Fruit fly (Drosophila melanogaster): ENCODE data around the gene CG13471.

The CG13471 gene

DNA sequence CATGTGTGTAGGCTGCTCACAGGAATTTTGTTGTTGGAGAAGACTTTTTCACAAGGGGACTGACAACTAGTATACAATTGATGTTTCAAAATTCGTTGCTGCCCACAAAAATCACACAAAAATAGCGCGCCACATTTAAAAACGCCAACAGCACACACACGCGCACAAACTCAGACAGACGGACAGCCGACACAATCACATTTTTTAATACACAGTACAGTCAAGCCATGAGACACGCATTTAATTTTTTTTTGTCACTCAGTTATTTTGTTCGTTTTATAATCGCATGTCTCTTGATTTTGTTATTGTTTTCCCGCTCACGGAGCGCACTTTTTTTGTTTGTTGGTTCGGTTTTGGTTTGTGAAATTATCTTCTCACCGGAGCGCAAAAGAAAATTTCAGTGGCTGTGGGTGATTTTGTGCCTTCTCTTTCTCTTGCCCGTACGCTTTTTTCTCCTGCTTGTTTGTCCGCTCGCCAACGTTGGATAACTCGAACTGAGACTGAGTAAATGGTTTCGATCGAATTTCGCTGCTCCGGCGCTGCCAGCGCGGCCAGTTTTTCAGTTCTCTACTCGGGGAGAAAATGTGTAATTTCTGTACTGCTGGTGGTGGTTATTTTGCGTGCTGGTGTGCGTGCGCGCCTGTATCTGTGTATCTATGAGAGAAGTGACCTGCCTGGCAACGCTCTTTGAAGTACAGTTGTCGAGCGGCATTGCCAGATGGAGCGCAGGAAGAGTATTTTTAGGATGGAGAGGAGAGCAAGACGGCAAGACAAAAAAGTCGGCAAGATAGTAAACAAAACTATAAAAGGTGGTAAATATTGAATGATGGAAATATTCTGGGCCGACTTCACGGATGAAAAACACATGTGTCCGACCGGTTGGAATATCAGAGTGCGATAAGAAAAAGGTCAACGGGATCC lies 24.4 kb upstream of the CG13471 start, which contains the start of gene CG42507:
Gene CG42507, minus strand, starts transcription at position 499 of the 921 bp plus-strand sequence.
- peak; percentile 29 for TF ChIP-seq CG17801 (GFP tag; optimal IDR thresholded peaks at IDR 0.05; ENCODE audit: partially characterized antibody)

DNA sequence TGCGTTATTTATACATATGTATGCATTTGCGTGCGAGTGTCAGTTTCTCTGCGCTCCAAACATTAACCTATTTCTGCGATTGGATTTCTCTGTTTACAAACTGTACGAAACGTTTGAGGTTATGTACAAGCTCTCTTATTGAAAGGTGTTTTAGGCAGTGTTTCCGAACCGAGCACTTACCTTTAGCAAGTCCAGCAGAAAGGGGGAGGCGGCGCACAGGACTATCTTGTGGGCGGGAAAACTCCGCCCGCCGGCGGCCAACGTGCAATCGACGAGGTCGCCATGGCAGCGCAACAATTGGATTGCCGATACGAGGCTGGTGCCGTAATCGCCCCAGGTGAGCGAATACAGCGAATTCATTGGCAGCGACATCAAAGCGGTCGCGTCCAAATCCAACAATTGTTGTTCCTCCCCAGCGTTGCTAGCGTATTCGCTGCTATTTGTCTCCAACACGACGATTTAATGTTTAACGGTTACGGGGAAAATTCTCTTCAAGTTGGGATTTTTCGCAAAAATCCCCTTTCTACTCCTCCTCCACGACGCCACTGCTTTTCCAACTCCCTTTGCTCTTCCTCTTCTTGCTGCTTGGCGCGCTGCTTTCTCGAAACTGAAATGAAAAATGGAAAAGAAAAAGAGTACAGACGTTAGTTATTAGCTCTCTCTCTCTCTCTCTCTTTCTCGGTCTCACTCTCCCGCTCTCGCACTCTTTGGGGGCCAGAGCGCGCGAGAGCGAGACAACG lies 23.6 kb upstream of the CG13471 start:
- TF ChIP-seq CG17801 (GFP tag; optimal IDR thresholded peaks at IDR 0.05; ENCODE audit: partially characterized antibody): peak; percentile 61

dm6 chr3L:14755951-14756723 lies 22.8 kb upstream of the CG13471 start:
- TF ChIP-seq CG17801 (GFP tag; optimal IDR thresholded peaks at IDR 0.05; ENCODE audit: partially characterized antibody): peak; percentile 7

- no peak for TF ChIP-seq CG17801 (GFP tag; optimal IDR thresholded peaks at IDR 0.05; ENCODE audit: partially characterized antibody)
Observed at dm6 chr3L:14755046-14755643, 21.8 kb upstream of the CG13471 start.

- TF ChIP-seq CG17801 (GFP tag; optimal IDR thresholded peaks at IDR 0.05; ENCODE audit: partially characterized antibody): no peak
Observed at dm6 chr3L:14752816-14753215, 19.5 kb upstream of the CG13471 start.

dm6 chr3L:14751056-14751671 lies 17.8 kb upstream of the CG13471 start:
- TF ChIP-seq CG17801 (GFP tag; optimal IDR thresholded peaks at IDR 0.05; ENCODE audit: partially characterized antibody): no peak

DNA sequence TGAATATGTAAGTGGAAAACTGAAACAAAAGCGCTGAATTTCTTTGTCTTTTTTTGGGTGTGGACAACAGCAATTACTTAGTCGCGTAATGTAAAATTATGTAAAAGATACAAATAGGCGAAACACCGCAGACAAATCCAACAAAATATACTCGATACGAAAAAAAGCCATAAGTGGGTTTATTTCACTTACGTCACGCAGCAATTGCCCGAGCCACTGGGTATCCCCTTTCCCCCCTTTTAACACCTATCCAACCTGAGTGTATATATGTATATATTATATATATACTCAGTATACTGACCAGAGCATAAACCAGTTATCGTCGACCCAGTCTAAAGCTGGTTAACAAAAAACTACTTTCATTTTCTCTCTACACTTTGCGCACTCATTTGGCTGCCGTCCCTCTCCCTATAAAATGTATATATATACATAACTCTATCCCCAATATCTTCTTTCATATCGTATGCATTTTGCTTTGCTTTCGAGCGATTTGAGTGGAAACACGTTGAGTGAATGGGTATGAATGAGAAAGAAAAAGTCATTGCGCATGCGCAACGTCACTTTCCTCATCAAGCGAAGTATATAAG lies 9.9 kb upstream of the CG13471 start:
- TF ChIP-seq CG17801 (GFP tag; optimal IDR thresholded peaks at IDR 0.05; ENCODE audit: partially characterized antibody): no peak

DNA sequence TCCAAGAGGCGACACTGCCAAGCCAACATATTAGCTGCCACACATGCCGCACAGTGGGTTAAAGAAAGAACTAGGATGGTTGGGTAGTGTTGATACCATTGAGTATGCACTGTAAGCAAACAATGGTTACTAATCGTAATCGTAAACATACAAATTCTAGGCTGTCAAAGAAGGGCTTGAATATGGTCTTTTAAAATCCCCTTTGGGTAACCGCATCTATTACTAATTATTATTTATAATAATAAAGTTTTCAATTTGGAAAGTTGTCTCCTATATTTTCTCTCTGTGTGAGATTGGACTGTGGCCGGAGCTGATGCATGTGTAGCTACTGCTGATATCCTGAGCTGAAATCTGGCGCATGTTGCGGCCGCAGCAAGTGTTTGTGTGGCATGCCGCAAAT lies 1.5 kb downstream of the CG13471 start:
- no peak for TF ChIP-seq CG17801 (GFP tag; optimal IDR thresholded peaks at IDR 0.05; ENCODE audit: partially characterized antibody)

dm6 chr3L:14728460-14728859 lies 4.9 kb downstream of the CG13471 start, which contains the start of gene CG13473:
CG13473 (plus strand) TSS chr3L:14728760.
- no peak for TF ChIP-seq CG17801 (GFP tag; optimal IDR thresholded peaks at IDR 0.05; ENCODE audit: partially characterized antibody)

DNA sequence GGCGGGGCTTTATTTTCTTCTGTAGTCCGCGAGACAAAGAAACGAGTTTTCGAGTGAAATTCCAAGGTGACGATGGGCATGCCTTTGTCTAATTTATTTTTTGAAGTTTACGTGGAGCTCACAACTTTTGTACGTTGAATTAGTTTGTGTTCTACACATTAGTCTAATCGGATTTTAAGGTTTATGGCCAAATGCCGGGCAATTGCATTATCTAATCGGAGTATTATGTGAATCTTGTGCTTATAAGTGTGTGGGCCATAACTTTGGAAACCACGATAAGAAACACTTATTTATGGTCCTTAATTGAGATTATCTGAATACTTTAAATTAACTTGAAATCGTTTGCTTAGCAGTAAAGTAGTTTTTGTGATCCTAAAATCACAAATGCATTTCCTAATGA lies 20.5 kb downstream of the CG13471 start:
- TF ChIP-seq CG17801 (GFP tag; optimal IDR thresholded peaks at IDR 0.05; ENCODE audit: partially characterized antibody): no peak

DNA sequence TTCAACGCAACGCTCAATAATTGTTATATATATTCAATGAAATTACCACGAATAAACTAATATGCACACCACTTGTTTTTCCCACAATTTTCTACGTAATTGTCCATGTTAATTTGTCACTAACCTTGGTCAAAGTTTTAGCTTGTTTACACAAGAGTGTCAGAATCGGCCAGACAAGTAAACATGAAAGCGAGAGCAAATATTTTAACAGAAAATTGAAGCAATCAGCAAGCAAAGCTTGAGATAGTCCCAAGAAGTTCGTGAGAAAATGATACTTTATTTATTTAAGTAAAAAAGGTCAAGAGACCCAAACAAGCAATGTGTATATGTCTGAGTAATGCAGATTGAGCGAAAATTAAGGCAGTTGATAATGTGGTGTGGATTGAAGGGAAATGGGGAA lies 25.3 kb downstream of the CG13471 start:
- no peak for TF ChIP-seq CG17801 (GFP tag; optimal IDR thresholded peaks at IDR 0.05; ENCODE audit: partially characterized antibody)

DNA sequence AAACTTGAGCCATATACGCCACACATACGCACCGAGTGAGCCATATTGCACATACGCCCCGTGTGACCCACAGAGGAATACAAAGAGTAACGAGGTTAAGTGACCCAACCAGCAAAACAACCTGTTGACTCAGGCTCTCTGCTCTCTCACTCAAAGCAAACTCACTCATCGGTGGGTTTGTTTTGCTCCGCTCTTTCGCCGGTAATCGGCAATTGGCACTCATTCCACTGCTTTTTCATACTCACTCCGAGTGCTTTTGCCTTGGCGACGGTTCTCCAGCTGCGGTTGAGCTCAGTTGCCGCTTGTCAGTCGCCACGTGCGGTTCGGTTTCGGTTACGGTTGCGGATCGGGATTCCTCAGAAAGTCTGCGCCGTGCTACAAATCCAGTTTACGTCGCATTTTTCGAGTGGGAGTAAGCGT lies 26.8 kb downstream of the CG13471 start:
- TF ChIP-seq CG17801 (GFP tag; optimal IDR thresholded peaks at IDR 0.05; ENCODE audit: partially characterized antibody): peak; percentile 24

DNA sequence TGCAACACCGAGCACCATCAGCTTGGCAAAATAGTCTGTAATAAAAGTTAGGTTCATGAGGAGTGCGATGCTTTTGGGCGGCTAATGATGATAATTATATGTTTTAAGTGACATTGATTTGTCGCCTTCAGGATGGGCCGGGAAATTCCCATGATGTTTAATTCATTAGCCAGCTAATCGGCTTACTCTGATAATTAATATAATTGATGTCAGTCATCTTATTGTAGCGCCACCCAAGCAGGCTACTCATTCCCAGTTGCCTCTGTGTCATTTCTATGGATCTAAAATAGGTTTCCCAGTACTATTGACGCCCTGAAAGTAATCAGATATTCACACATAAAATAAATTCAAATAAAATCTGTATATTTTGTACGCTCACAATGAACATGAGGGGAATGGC lies 28.2 kb downstream of the CG13471 start, which contains the start of gene CG13476:
Gene CG13476, plus strand, starts transcription at position 301 of the 400 bp plus-strand sequence.
- TF ChIP-seq CG17801 (GFP tag; optimal IDR thresholded peaks at IDR 0.05; ENCODE audit: partially characterized antibody): no peak

- TF ChIP-seq CG17801 (GFP tag; optimal IDR thresholded peaks at IDR 0.05; ENCODE audit: partially characterized antibody): no peak
Observed at dm6 chr3L:14701578-14701977, 31.7 kb downstream of the CG13471 start, which contains the start of gene CG17177. CG17177 (minus strand) TSS chr3L:14701678.
